Fruit fly (Drosophila melanogaster): Measurements from ENCODE around the gene CG15563.
A peak's percentile ranks its signal among the peaks of the same experiment; 100 is the strongest.

The CG15563 gene

DNA sequence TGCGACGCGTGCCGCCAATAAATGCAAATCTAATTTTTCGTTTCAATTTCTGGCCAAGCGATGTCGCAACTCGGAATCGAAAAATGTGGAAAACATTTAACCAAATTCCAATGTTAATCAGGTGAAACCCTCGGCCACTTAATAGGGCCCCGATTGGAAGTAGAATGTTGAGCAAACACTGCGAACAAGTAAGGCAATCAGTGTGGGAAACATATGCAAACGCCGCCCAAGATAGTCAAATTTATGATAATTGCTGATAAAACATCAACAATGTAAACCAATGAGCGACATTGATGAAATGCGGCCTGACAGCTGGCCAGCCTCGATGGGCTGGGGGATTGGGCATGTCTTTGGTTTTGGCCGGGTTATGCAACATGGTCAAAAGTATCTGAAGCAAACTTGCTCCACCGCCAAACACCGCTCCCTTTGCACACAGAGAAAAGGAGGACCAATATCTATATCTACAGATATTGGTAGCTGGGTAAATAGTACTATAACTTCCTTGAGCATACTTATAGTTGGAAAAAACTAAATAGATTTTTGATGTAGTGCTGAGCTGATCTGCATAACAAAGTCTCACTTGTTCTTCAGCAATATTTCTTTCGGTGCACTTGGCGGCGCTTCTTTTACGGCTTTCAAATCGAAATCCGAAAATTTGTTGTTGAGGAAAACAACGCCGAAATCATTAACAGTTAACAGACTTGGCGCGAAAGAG lies 15.3 kb upstream of the CG15563 start (continued):
- TF ChIP-seq CG6791 (GFP tag; IDR thresholded peaks at IDR 0.05; ENCODE audit: partially characterized antibody) (no peak), p53 (GFP tag; optimal IDR thresholded peaks at IDR 0.05) (no peak), CG10366 (GFP tag; IDR thresholded peaks at IDR 0.05) (peak; percentile 73), Atf3 (GFP tag; optimal IDR thresholded peaks at IDR 0.05) (peak; percentile 55), maf-S (GFP tag; optimal IDR thresholded peaks at IDR 0.05) (peak; percentile 33), sd (tag; optimal IDR thresholded peaks at IDR 0.05) (peak; percentile 86), Awh (GFP tag; IDR thresholded peaks at IDR 0.05) (peak; percentile 97), CG11398 (GFP tag; optimal IDR thresholded peaks at IDR 0.05) (peak; percentile 58), Poxn (GFP tag; IDR thresholded peaks at IDR 0.05) (no peak), Lhr (GFP tag; optimal IDR thresholded peaks at IDR 0.05) (peak; percentile 17), repo (GFP tag; optimal IDR thresholded peaks at IDR 0.05) (peak; percentile 30), CG3726 (GFP tag; IDR thresholded peaks at IDR 0.05) (peak; percentile 54; the same call in 1 of the 3 replicates), CG15269 (tag; optimal IDR thresholded peaks at IDR 0.05) (peak; percentile 88), CG14965 (GFP tag; optimal IDR thresholded peaks at IDR 0.05; ENCODE audit: borderline replicate concordance) (no peak), nmo (GFP tag; optimal IDR thresholded peaks at IDR 0.05) (peak; percentile 85), CG12299 (tag; optimal IDR thresholded peaks at IDR 0.05) (peak; percentile 40), CG8359 (GFP tag; optimal IDR thresholded peaks at IDR 0.05; ENCODE audit: borderline replicate concordance) (peak; percentile 44), CG14441 (GFP tag; IDR thresholded peaks at IDR 0.05) (peak; percentile 86), CG15601 (tag; optimal IDR thresholded peaks at IDR 0.05) (peak; percentile 76), CG7963 (GFP tag; IDR thresholded peaks at IDR 0.05; ENCODE audit: partially characterized antibody) (no peak), Meics (GFP tag; optimal IDR thresholded peaks at IDR 0.05) (peak; percentile 62), Sry-β (GFP tag; optimal IDR thresholded peaks at IDR 0.05) (peak; percentile 5), Dll (GFP tag; IDR thresholded peaks at IDR 0.05; ENCODE audit: partially characterized antibody) (no peak), NK7.1 (GFP tag; optimal IDR thresholded peaks at IDR 0.05) (peak; percentile 14), CG10959 (GFP tag; IDR thresholded peaks at IDR 0.05) (peak; percentile 30; the same call in 1 of the 2 replicates), CG7987 (GFP tag; optimal IDR thresholded peaks at IDR 0.05) (peak; percentile 14), CG2129 (GFP tag; IDR thresholded peaks at IDR 0.05; ENCODE audit: partially characterized antibody) (no peak), Vsx1 (GFP tag; optimal IDR thresholded peaks at IDR 0.05) (peak; percentile 39), Hmr (GFP tag; optimal IDR thresholded peaks at IDR 0.05) (peak; percentile 8), CG8924 (tag; optimal IDR thresholded peaks at IDR 0.05) (peak; percentile 83), CG17912 (GFP tag; optimal IDR thresholded peaks at IDR 0.05) (no peak), bigmax (GFP tag; optimal IDR thresholded peaks at IDR 0.05) (no peak), CG43689 (GFP tag; IDR thresholded peaks at IDR 0.05) (peak; percentile 58; the same call in 1 of the 2 replicates), Dfd (GFP tag; optimal IDR thresholded peaks at IDR 0.05) (no peak), CG11560 (tag; IDR thresholded peaks at IDR 0.05) (0 out of 3 replicates have a peak, but pooled peaks have one; percentile 22), CG31224 (GFP tag; IDR thresholded peaks at IDR 0.05) (no peak), CG13775 (GFP tag; optimal IDR thresholded peaks at IDR 0.05) (no peak), NfI (GFP tag; optimal IDR thresholded peaks at IDR 0.05) (peak; percentile 46), CG3838 (GFP tag; optimal IDR thresholded peaks at IDR 0.05) (no peak), CG12155 (GFP tag; optimal IDR thresholded peaks at IDR 0.05) (peak; percentile 24), fru (optimal IDR thresholded peaks at IDR 0.05) (no peak), ttk (GFP tag; IDR thresholded peaks at IDR 0.05) (peak; percentile 76), sug (tag; optimal IDR thresholded peaks at IDR 0.05) (peak; percentile 54), twi (tag; optimal IDR thresholded peaks at IDR 0.05) (peak; percentile 52), Doc2 (GFP tag; IDR thresholded peaks at IDR 0.05) (no peak), CG12391 (tag; optimal IDR thresholded peaks at IDR 0.05) (peak; percentile 73), zen (tag; optimal IDR thresholded peaks at IDR 0.05) (no peak), GATAe (GFP tag; conservative IDR thresholded peaks at IDR 0.05) (no peak), tin (GFP tag; optimal IDR thresholded peaks at IDR 0.05) (peak; percentile 75)

Measured in whole organism, embryonic.